Comparison of ENCODE assay signal across 4 fruit fly cellular contexts in the genomic region with DNA sequence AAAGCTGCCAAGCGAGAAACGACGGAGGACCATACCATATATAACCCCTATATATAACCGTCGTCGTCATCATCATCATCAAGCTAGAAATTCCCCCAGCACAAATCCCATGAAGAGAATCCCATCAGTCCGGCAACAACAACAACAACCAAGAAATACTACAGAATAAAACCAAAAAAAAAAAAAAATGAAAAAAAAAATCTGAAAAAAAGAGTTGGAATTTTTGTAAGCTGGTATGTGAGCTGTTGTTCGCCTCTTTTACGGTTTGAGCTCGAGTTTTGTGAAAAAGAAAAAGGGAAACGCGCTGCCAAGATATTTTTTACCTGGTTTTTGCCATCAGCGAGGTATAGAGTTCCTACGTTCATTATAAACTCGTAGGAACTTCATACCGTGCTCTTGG.
A peak's percentile ranks its signal among the peaks of the same experiment; 100 is the strongest.
TF ChIP-seq lines count a peak whose summit lies in the region.

No protein-coding gene starts in this region.

- TF ChIP-seq CTCF in whole organism, embryonic (GFP tag; optimal IDR thresholded peaks at IDR 0.05; lab: Kevin White, UChicago) = no peak

TF ChIP-seq in whole organism, embryonic, 481 proteins besides CTCF, POLR2A, EP300 and RAD21 (continues in another document):
- TF ChIP-seq Ets65A (GFP tag; lab: Kevin White, UChicago) (peak; percentile 61), CG10462 (GFP tag; optimal IDR thresholded peaks at IDR 0.05; lab: Kevin White, UChicago) (no peak), ci (GFP tag; IDR thresholded peaks at IDR 0.05; lab: Robert Waterston, UW) (0 out of 3 replicates have a peak, but pooled peaks have one; percentile 24), CG17359 (tag; optimal IDR thresholded peaks at IDR 0.05; lab: Kevin White, UChicago) (peak; percentile 57), CG5180 (GFP tag; optimal IDR thresholded peaks at IDR 0.05; lab: Kevin White, UChicago) (no peak), nom (GFP tag; optimal IDR thresholded peaks at IDR 0.05; lab: Kevin White, UChicago) (peak; percentile 97), chm (GFP tag; IDR thresholded peaks at IDR 0.05; lab: Robert Waterston, UW) (0 out of 2 replicates have a peak, but pooled peaks have one; percentile 61), chinmo (GFP tag; IDR thresholded peaks at IDR 0.05; lab: Robert Waterston, UW; ENCODE audit: partially characterized antibody) (peak; percentile 67; the same call in 1 of the 4 replicates), wor (GFP tag; IDR thresholded peaks at IDR 0.05; lab: Robert Waterston, UW) (no peak), Fer2 (tag; optimal IDR thresholded peaks at IDR 0.05; lab: Kevin White, UChicago) (no peak), hb (GFP tag; IDR thresholded peaks at IDR 0.05; lab: Robert Waterston, UW; ENCODE audit: partially characterized antibody) (no peak), CG9215 (GFP tag; IDR thresholded peaks at IDR 0.05; lab: Robert Waterston, UW) (no peak), cad (GFP tag; optimal IDR thresholded peaks at IDR 0.05; lab: Kevin White, UChicago) (no peak), sd (tag; optimal IDR thresholded peaks at IDR 0.05; lab: Kevin White, UChicago) (peak; percentile 77), CG2199 (GFP tag; IDR thresholded peaks at IDR 0.05; lab: Robert Waterston, UW) (peak; percentile 72; the same call in 2 of the 3 replicates), Drgx (GFP tag; IDR thresholded peaks at IDR 0.05; lab: Robert Waterston, UW) (peak; percentile 40; the same call in 1 of the 2 replicates), fd64A (GFP tag; optimal IDR thresholded peaks at IDR 0.05; lab: Kevin White, UChicago) (no peak), kay (GFP tag; optimal IDR thresholded peaks at IDR 0.05; lab: Kevin White, UChicago) (no peak), CG10209 (GFP tag; optimal IDR thresholded peaks at IDR 0.05; lab: Kevin White, UChicago) (no peak), CG32772 (GFP tag; IDR thresholded peaks at IDR 0.05; lab: Robert Waterston, UW) (peak; percentile 49; the same call in 1 of the 2 replicates)

TF ChIP-seq in whole organism, prepupa, 60 proteins besides CTCF, POLR2A, EP300 and RAD21 (continues in another document):
- TF ChIP-seq CG32006 (GFP tag; optimal IDR thresholded peaks at IDR 0.05; lab: Kevin White, UChicago) (no peak), CG16779 (tag; optimal IDR thresholded peaks at IDR 0.05; lab: Kevin White, UChicago) (peak; percentile 76), CG3032 (tag; optimal IDR thresholded peaks at IDR 0.05; lab: Kevin White, UChicago) (peak; percentile 77), salr (GFP tag; optimal IDR thresholded peaks at IDR 0.05; lab: Kevin White, UChicago) (peak in 1 of 2 experiments; percentile 19), pdm3 (GFP tag; optimal IDR thresholded peaks at IDR 0.05; lab: Kevin White, UChicago) (no peak), CG6792 (GFP tag; optimal IDR thresholded peaks at IDR 0.05; lab: Kevin White, UChicago) (peak; percentile 6), CG11762 (GFP tag; optimal IDR thresholded peaks at IDR 0.05; lab: Kevin White, UChicago; ENCODE audit: insufficient read depth) (no peak), eg (GFP tag; IDR thresholded peaks at IDR 0.05; lab: Robert Waterston, UW) (peak; percentile 44; the same call in 2 of the 3 replicates), Smox (GFP tag; optimal IDR thresholded peaks at IDR 0.05; lab: Kevin White, UChicago) (no peak), fd85E (GFP tag; optimal IDR thresholded peaks at IDR 0.05; lab: Kevin White, UChicago) (peak; percentile 26), achi (GFP tag; optimal IDR thresholded peaks at IDR 0.05; lab: Kevin White, UChicago) (no peak), CG1621 (tag; optimal IDR thresholded peaks at IDR 0.05; lab: Kevin White, UChicago) (peak; percentile 73), CG8632 (GFP tag; optimal IDR thresholded peaks at IDR 0.05; lab: Kevin White, UChicago) (peak; percentile 25), fd59A (GFP tag; optimal IDR thresholded peaks at IDR 0.05; lab: Kevin White, UChicago) (peak; percentile 21), Eip78C (GFP tag; lab: Kevin White, UChicago) (peak; percentile 87), spab (GFP tag; optimal IDR thresholded peaks at IDR 0.05; lab: Kevin White, UChicago) (peak; percentile 91), Lpt (GFP tag; optimal IDR thresholded peaks at IDR 0.05; lab: Kevin White, UChicago) (no peak), CG10631 (GFP tag; optimal IDR thresholded peaks at IDR 0.05; lab: Kevin White, UChicago) (peak; percentile 22), CG6163 (GFP tag; IDR thresholded peaks at IDR 0.05; lab: Robert Waterston, UW) (peak; percentile 90), CG6808 (GFP tag; optimal IDR thresholded peaks at IDR 0.05; lab: Kevin White, UChicago) (peak; percentile 93), Ets21C (GFP tag; optimal IDR thresholded peaks at IDR 0.05; lab: Kevin White, UChicago) (no peak), svp (GFP tag; lab: Kevin White, UChicago) (peak; percentile 56), fkh (GFP tag; optimal IDR thresholded peaks at IDR 0.05; lab: Kevin White, UChicago) (no peak)

TF ChIP-seq in whole organism, pupa, 21 proteins besides CTCF, POLR2A, EP300 and RAD21:
- peak; percentile 65 for TF ChIP-seq Pif1A (GFP tag; optimal IDR thresholded peaks at IDR 0.05; lab: Kevin White, UChicago)
- peak; percentile 89 for TF ChIP-seq gl (tag; optimal IDR thresholded peaks at IDR 0.05; lab: Kevin White, UChicago)
- TF ChIP-seq Pif1B (GFP tag; optimal IDR thresholded peaks at IDR 0.05; lab: Kevin White, UChicago) = peak; percentile 59
- peak; percentile 34 for TF ChIP-seq D1 (tag; optimal IDR thresholded peaks at IDR 0.05; lab: Kevin White, UChicago)
- peak; percentile 73 for TF ChIP-seq CG13204 (GFP tag; optimal IDR thresholded peaks at IDR 0.05; lab: Kevin White, UChicago)
- no peak for TF ChIP-seq CG8301 (tag; optimal IDR thresholded peaks at IDR 0.05; lab: Kevin White, UChicago)
- TF ChIP-seq CG12605 (GFP tag; IDR thresholded peaks at IDR 0.05; lab: Robert Waterston, UW) = peak; percentile 76
- peak; percentile 78 for TF ChIP-seq CG15710 (tag; optimal IDR thresholded peaks at IDR 0.05; lab: Kevin White, UChicago)
- TF ChIP-seq CG34367 (tag; optimal IDR thresholded peaks at IDR 0.05; lab: Kevin White, UChicago) = peak; percentile 46
- TF ChIP-seq CG9948 (tag; optimal IDR thresholded peaks at IDR 0.05; lab: Kevin White, UChicago) = peak; percentile 64
- TF ChIP-seq CG14655 (GFP tag; optimal IDR thresholded peaks at IDR 0.05; lab: Kevin White, UChicago) = peak; percentile 32
- TF ChIP-seq fd96Ca (GFP tag; IDR thresholded peaks at IDR 0.05; lab: Robert Waterston, UW) = no peak
- TF ChIP-seq CG4496 (GFP tag; IDR thresholded peaks at IDR 0.05; lab: Robert Waterston, UW) = peak; percentile 71; the same call in 2 of the 3 replicates
- no peak for TF ChIP-seq CG32121 (GFP tag; IDR thresholded peaks at IDR 0.05; lab: Robert Waterston, UW)
- TF ChIP-seq Snoo (tag; optimal IDR thresholded peaks at IDR 0.05; lab: Kevin White, UChicago) = peak; percentile 43
- TF ChIP-seq rn (GFP tag; IDR thresholded peaks at IDR 0.05; lab: Robert Waterston, UW) = no peak
- peak; percentile 79 for TF ChIP-seq CG8159 (tag; optimal IDR thresholded peaks at IDR 0.05; lab: Kevin White, UChicago)
- TF ChIP-seq Ets98B (GFP tag; IDR thresholded peaks at IDR 0.05; lab: Robert Waterston, UW) = no peak; the same call in 1 of the 2 replicates
- TF ChIP-seq EcR (GFP tag; optimal IDR thresholded peaks at IDR 0.05; lab: Kevin White, UChicago) = peak; percentile 46
- peak; percentile 78 for TF ChIP-seq CG17806 (tag; optimal IDR thresholded peaks at IDR 0.05; lab: Kevin White, UChicago)
- TF ChIP-seq CG10348 (GFP tag; IDR thresholded peaks at IDR 0.05; lab: Robert Waterston, UW) = no peak

TF ChIP-seq in whole organism, wandering third instar larva, 38 proteins besides CTCF, POLR2A, EP300 and RAD21:
- TF ChIP-seq woc (GFP tag; optimal IDR thresholded peaks at IDR 0.05; lab: Kevin White, UChicago) (no peak), Hr83 (GFP tag; optimal IDR thresholded peaks at IDR 0.05; lab: Kevin White, UChicago; ENCODE audit: poor library complexity, severe bottlenecking) (no peak), Rel (GFP tag; optimal IDR thresholded peaks at IDR 0.05; lab: Kevin White, UChicago) (peak; percentile 33), Rel (tag; optimal IDR thresholded peaks at IDR 0.05; lab: Kevin White, UChicago) (peak; percentile 3), Dfd (GFP tag; optimal IDR thresholded peaks at IDR 0.05; lab: Kevin White, UChicago) (no peak), lola (GFP tag; optimal IDR thresholded peaks at IDR 0.05; lab: Kevin White, UChicago) (no peak), fru (GFP tag; optimal IDR thresholded peaks at IDR 0.05; lab: Kevin White, UChicago) (no peak), CrebA (GFP tag; optimal IDR thresholded peaks at IDR 0.05; lab: Kevin White, UChicago; ENCODE audit: borderline replicate concordance) (peak; percentile 28), foxo (GFP tag; optimal IDR thresholded peaks at IDR 0.05; lab: Kevin White, UChicago) (no peak), CG32264 (GFP tag; optimal IDR thresholded peaks at IDR 0.05; lab: Kevin White, UChicago) (no peak), jim (GFP tag; optimal IDR thresholded peaks at IDR 0.05; lab: Kevin White, UChicago) (no peak), dsf (GFP tag; optimal IDR thresholded peaks at IDR 0.05; lab: Kevin White, UChicago; ENCODE audit: borderline replicate concordance) (no peak), sage (GFP tag; optimal IDR thresholded peaks at IDR 0.05; lab: Kevin White, UChicago) (no peak), OdsH (GFP tag; optimal IDR thresholded peaks at IDR 0.05; lab: Kevin White, UChicago) (no peak), dl (GFP tag; optimal IDR thresholded peaks at IDR 0.05; lab: Kevin White, UChicago; ENCODE audit: insufficient read depth in 1 of 2, partially characterized antibody in 2 of 2) (no peak), N (GFP tag; optimal IDR thresholded peaks at IDR 0.05; lab: Kevin White, UChicago) (no peak), GATAd (GFP tag; optimal IDR thresholded peaks at IDR 0.05; lab: Kevin White, UChicago) (no peak)

Comparison
In these comparisons a context has a peak if more than half of its experiments do, and no peak if none do; other contexts are left out.
1. Of the 7 proteins assayed by ChIP-seq in both whole organism, embryonic and whole organism, prepupa: peak only in whole organism, embryonic: none; only in whole organism, prepupa: CG16779 and CG6854; in both: none; in neither: 5.